Worm (Caenorhabditis elegans): ENCODE data around the gene cdk-1.
A peak's percentile ranks its signal among the peaks of the same experiment; 100 is the strongest.

Gene cdk-1

ce11 chrIII:9705157-9705905 is 41.9 kb upstream of the cdk-1 start:
- peak; percentile 41 for TF ChIP-seq blmp-1 (tag; optimal IDR thresholded peaks at IDR 0.05)
- no peak for TF ChIP-seq aha-1 (tag; optimal IDR thresholded peaks at IDR 0.05)

- no peak for TF ChIP-seq ets-5 (GFP tag; IDR thresholded peaks at IDR 0.05)
- TF ChIP-seq hlh-4 (tag; optimal IDR thresholded peaks at IDR 0.05): no peak
- TF ChIP-seq lin-15B (tag; optimal IDR thresholded peaks at IDR 0.05): no peak
- TF ChIP-seq snu-23 (GFP tag; optimal IDR thresholded peaks at IDR 0.05): no peak
- no peak for TF ChIP-seq blmp-1 (tag; optimal IDR thresholded peaks at IDR 0.05)
- TF ChIP-seq unc-30 (tag; optimal IDR thresholded peaks at IDR 0.05): no peak
- no peak for TF ChIP-seq nhr-77 (tag; optimal IDR thresholded peaks at IDR 0.05)
- TF ChIP-seq vab-15 (tag; optimal IDR thresholded peaks at IDR 0.05): no peak
- no peak for TF ChIP-seq ceh-63 (GFP tag; optimal IDR thresholded peaks at IDR 0.05)
These were observed 36.1 kb upstream of the cdk-1 start for ce11 chrIII:9711163-9711562.

ce11 chrIII:9713182-9713581 is 34.1 kb upstream of the cdk-1 start:
- TF ChIP-seq hlh-17 (GFP tag; optimal IDR thresholded peaks at IDR 0.05; ENCODE audit: borderline replicate concordance): no peak
- no peak for TF ChIP-seq elt-2 (tag; optimal IDR thresholded peaks at IDR 0.05)
- no peak for TF ChIP-seq F16B12.6 (tag; optimal IDR thresholded peaks at IDR 0.05)
- TF ChIP-seq mdl-1 (tag; optimal IDR thresholded peaks at IDR 0.05): no peak
- TF ChIP-seq fos-1 (tag; optimal IDR thresholded peaks at IDR 0.05): no peak
- TF ChIP-seq nhr-76 (tag; optimal IDR thresholded peaks at IDR 0.05): no peak
- TF ChIP-seq ceh-82 (tag; optimal IDR thresholded peaks at IDR 0.05): no peak
- TF ChIP-seq xbp-1 (tag; optimal IDR thresholded peaks at IDR 0.05): no peak
- no peak for TF ChIP-seq pag-3 (tag; optimal IDR thresholded peaks at IDR 0.05; ENCODE audit: borderline replicate concordance, insufficient read depth)
- no peak for TF ChIP-seq tbx-2 (tag; optimal IDR thresholded peaks at IDR 0.05)
- no peak for TF ChIP-seq C04F5.9 (tag; optimal IDR thresholded peaks at IDR 0.05)
- TF ChIP-seq ceh-63 (GFP tag; optimal IDR thresholded peaks at IDR 0.05): no peak
- TF ChIP-seq C34B4.2 (tag; optimal IDR thresholded peaks at IDR 0.05): no peak
- no peak for TF ChIP-seq mef-2 (tag; optimal IDR thresholded peaks at IDR 0.05)
- no peak for TF ChIP-seq skn-1 (tag; optimal IDR thresholded peaks at IDR 0.05)
- no peak for TF ChIP-seq ets-5 (GFP tag; IDR thresholded peaks at IDR 0.05)

ce11 chrIII:9713862-9714261 is 33.4 kb upstream of the cdk-1 start, which contains the start of gene ncx-6:
Gene ncx-6 (minus strand): TSS chrIII:9713949.
- TF ChIP-seq elt-2 (tag; optimal IDR thresholded peaks at IDR 0.05) (peak; percentile 34), fos-1 (tag; optimal IDR thresholded peaks at IDR 0.05) (no peak), snpc-4 (tag; optimal IDR thresholded peaks at IDR 0.05) (no peak)

ce11 chrIII:9714731-9715130 is 32.5 kb upstream of the cdk-1 start:
- TF ChIP-seq sox-4 (tag; optimal IDR thresholded peaks at IDR 0.05): no peak
- TF ChIP-seq elt-2 (tag; optimal IDR thresholded peaks at IDR 0.05): peak; percentile 50
- TF ChIP-seq mef-2 (tag; optimal IDR thresholded peaks at IDR 0.05): no peak
- peak; percentile 29 for TF ChIP-seq nhr-71 (tag; optimal IDR thresholded peaks at IDR 0.05)
- TF ChIP-seq ceh-8 (GFP tag; optimal IDR thresholded peaks at IDR 0.05): no peak
- TF ChIP-seq sptf-1 (tag; optimal IDR thresholded peaks at IDR 0.05): no peak

ce11 chrIII:9717243-9717642 is 30.0 kb upstream of the cdk-1 start:
- TF ChIP-seq elt-3 (tag; optimal IDR thresholded peaks at IDR 0.05) (peak in 4 of 6 experiments; percentile 3 to 14 (median 8)), nhr-47 (tag; optimal IDR thresholded peaks at IDR 0.05) (peak; percentile 84), hpl-2 (GFP tag; optimal IDR thresholded peaks at IDR 0.05) (peak; percentile 34), lir-3 (tag; optimal IDR thresholded peaks at IDR 0.05; ENCODE audit: poor library complexity) (peak; percentile 31), dsc-1 (tag; optimal IDR thresholded peaks at IDR 0.05) (peak; percentile 81), skn-1 (tag; optimal IDR thresholded peaks at IDR 0.05) (no peak), C04F5.9 (tag; optimal IDR thresholded peaks at IDR 0.05) (peak; percentile 43), fkh-4 (tag; optimal IDR thresholded peaks at IDR 0.05; ENCODE audit: borderline replicate concordance) (no peak), nhr-20 (tag; optimal IDR thresholded peaks at IDR 0.05) (peak; percentile 80), ceh-82 (tag; optimal IDR thresholded peaks at IDR 0.05) (peak; percentile 43 to 56 (median 48)), Y116A8C.19 (tag; optimal IDR thresholded peaks at IDR 0.05; ENCODE audit: borderline replicate concordance) (no peak), grh-1 (GFP tag; IDR thresholded peaks at IDR 0.05) (peak; percentile 62), nhr-84 (tag; optimal IDR thresholded peaks at IDR 0.05) (no peak), ceh-90 (tag; optimal IDR thresholded peaks at IDR 0.05) (peak; percentile 20), nhr-85 (tag) (peak; percentile 88), F16B12.6 (tag; optimal IDR thresholded peaks at IDR 0.05) (peak; percentile 18), vab-15 (tag; optimal IDR thresholded peaks at IDR 0.05) (no peak), tbx-2 (tag; optimal IDR thresholded peaks at IDR 0.05) (peak; percentile 60), swsn-7 (tag; optimal IDR thresholded peaks at IDR 0.05) (peak; percentile 78)
